Worm (Caenorhabditis elegans): ENCODE data around the gene sup-10.

sup-10 gene

ce11 chrX:17510523-17510922 lies 17.6 kb upstream of the sup-10 start (continued):
- TF ChIP-seq pqm-1 (tag; optimal IDR thresholded peaks at IDR 0.05) = peak; percentile 18
- no peak for TF ChIP-seq nhr-6 (tag; optimal IDR thresholded peaks at IDR 0.05)
- no peak for TF ChIP-seq ceh-32 (tag; optimal IDR thresholded peaks at IDR 0.05; ENCODE audit: poor library complexity)
- peak; percentile 44; the same call in 1 of the 2 replicates for TF ChIP-seq dmd-6 (GFP tag; IDR thresholded peaks at IDR 0.05)
- TF ChIP-seq daf-19 (GFP tag; conservative IDR thresholded peaks at IDR 0.05) = no peak
- TF ChIP-seq unc-39 (tag; optimal IDR thresholded peaks at IDR 0.05) = no peak
- TF ChIP-seq Y105C5A.15 (GFP tag; IDR thresholded peaks at IDR 0.05) = no peak
- peak; percentile 23 for TF ChIP-seq hlh-11 (tag; optimal IDR thresholded peaks at IDR 0.05)
- no peak for TF ChIP-seq attf-4 (tag; optimal IDR thresholded peaks at IDR 0.05)
- TF ChIP-seq mdl-1 (tag; optimal IDR thresholded peaks at IDR 0.05) = no peak
- TF ChIP-seq zip-2 (tag; optimal IDR thresholded peaks at IDR 0.05) = no peak
- no peak for TF ChIP-seq lin-39 (tag; optimal IDR thresholded peaks at IDR 0.05)
- TF ChIP-seq dve-1 (tag; optimal IDR thresholded peaks at IDR 0.05; ENCODE audit: insufficient read depth) = peak; percentile 24
- TF ChIP-seq tra-1 (GFP tag; IDR thresholded peaks at IDR 0.05) = 0 out of 2 replicates have a peak, but pooled peaks have one; percentile 17
- TF ChIP-seq nhr-102 (tag; optimal IDR thresholded peaks at IDR 0.05) = no peak
- TF ChIP-seq duxl-1 (tag; optimal IDR thresholded peaks at IDR 0.05; ENCODE audit: poor library complexity) = no peak
- TF ChIP-seq ceh-82 (tag; optimal IDR thresholded peaks at IDR 0.05) = no peak
- no peak for TF ChIP-seq T26A8.4 (GFP tag; IDR thresholded peaks at IDR 0.05)
- no peak for TF ChIP-seq jun-1 (tag; optimal IDR thresholded peaks at IDR 0.05)
- TF ChIP-seq nhr-42 (GFP tag; IDR thresholded peaks at IDR 0.05) = no peak
- no peak for TF ChIP-seq hif-1 (tag; optimal IDR thresholded peaks at IDR 0.05)
- TF ChIP-seq lin-1 (GFP tag; IDR thresholded peaks at IDR 0.05) = no peak
- TF ChIP-seq fkh-10 (GFP tag; optimal IDR thresholded peaks at IDR 0.05) = no peak
- no peak for TF ChIP-seq rbr-2 (tag; optimal IDR thresholded peaks at IDR 0.05)
- TF ChIP-seq zag-1 (tag; optimal IDR thresholded peaks at IDR 0.05) = no peak

DNA sequence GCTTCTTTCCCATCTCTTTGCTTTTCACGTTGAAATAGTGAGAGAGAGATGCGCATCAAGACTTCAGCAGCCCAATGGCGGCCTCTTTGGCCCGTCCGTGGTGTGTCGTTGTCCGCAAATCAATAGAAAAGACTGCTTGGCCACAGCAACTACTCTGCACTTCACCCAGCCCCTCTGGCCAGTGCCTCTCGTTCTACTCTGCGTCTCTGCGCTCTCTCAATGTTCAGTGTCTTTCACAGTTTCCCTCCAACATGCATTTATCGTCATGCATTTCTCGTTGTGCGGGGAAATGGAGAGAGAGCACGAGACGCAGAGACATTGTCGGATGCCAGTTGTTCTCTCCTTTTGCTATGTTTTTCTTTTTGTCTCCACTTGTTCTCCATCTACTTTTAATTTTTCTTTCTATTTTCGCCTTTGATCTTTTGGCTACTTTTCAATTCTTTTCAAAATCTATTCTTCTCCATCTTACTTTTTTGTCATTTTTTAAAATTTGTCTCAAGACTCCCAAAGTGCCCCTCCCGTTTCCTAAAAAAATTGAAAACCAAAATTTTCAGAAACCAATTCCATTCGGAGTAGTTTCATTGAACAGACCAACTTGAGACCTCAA lies 14.5 kb upstream of the sup-10 start, which contains the start of gene nhr-1:
Gene nhr-1, plus strand, starts transcription at position 557 of the 607 bp plus-strand sequence.
- TF ChIP-seq lin-15B (tag; optimal IDR thresholded peaks at IDR 0.05) (no peak), egl-27 (tag; optimal IDR thresholded peaks at IDR 0.05) (no peak), ceh-62 (tag; optimal IDR thresholded peaks at IDR 0.05) (no peak), mep-1 (tag; optimal IDR thresholded peaks at IDR 0.05) (peak; percentile 94), daf-8 (GFP tag; IDR thresholded peaks at IDR 0.05) (no peak), vab-7 (GFP tag; IDR thresholded peaks at IDR 0.05) (0 out of 2 replicates have a peak, but pooled peaks have one; percentile 19), ceh-44 (GFP tag; IDR thresholded peaks at IDR 0.05) (no peak), F44E2.7 (GFP tag; IDR thresholded peaks at IDR 0.05) (no peak), arid-1 (GFP tag; conservative IDR thresholded peaks at IDR 0.05) (peak; percentile 51; the same call in 1 of the 2 replicates), mxl-3 (GFP tag; optimal IDR thresholded peaks at IDR 0.05) (peak; percentile 92), aha-1 (tag) (peak; percentile 81), ceh-32 (tag; optimal IDR thresholded peaks at IDR 0.05; ENCODE audit: poor library complexity) (no peak), lin-29 (GFP tag; IDR thresholded peaks at IDR 0.05) (no peak), Y5F2A.4 (GFP tag; optimal IDR thresholded peaks at IDR 0.05) (no peak), dmd-9 (GFP tag; IDR thresholded peaks at IDR 0.05) (no peak), dmd-8 (GFP tag; IDR thresholded peaks at IDR 0.05) (no peak), ceh-20 (GFP tag; IDR thresholded peaks at IDR 0.05) (peak; percentile 81; the same call in 1 of the 2 replicates), unc-39 (tag; optimal IDR thresholded peaks at IDR 0.05) (no peak), jun-1 (tag; optimal IDR thresholded peaks at IDR 0.05) (no peak), daf-12 (tag; optimal IDR thresholded peaks at IDR 0.05) (no peak), ZK337.2 (GFP tag; IDR thresholded peaks at IDR 0.05) (no peak), fkh-10 (GFP tag; optimal IDR thresholded peaks at IDR 0.05) (peak; percentile 27), nhr-10 (tag; optimal IDR thresholded peaks at IDR 0.05) (peak; percentile 5), pha-4 (GFP tag; IDR thresholded peaks at IDR 0.05) (peak; percentile 16; the same call in 1 of the 2 replicates), pha-4 (tag; optimal IDR thresholded peaks at IDR 0.05) (peak; percentile 47), snpc-1.2 (GFP tag; IDR thresholded peaks at IDR 0.05) (no peak), spr-3 (GFP tag; optimal IDR thresholded peaks at IDR 0.05) (no peak), sdz-12 (GFP tag; optimal IDR thresholded peaks at IDR 0.05) (no peak), pqm-1 (tag; optimal IDR thresholded peaks at IDR 0.05) (peak; percentile 14), lin-39 (tag; optimal IDR thresholded peaks at IDR 0.05) (no peak), ZK546.5 (tag; optimal IDR thresholded peaks at IDR 0.05) (no peak), ztf-11 (tag; optimal IDR thresholded peaks at IDR 0.05) (no peak)
